Worm (Caenorhabditis elegans) whole organism, L3 larva: ENCODE measurements around the gene abu-1.

Experiments
- R02D3.7 ChIP-seq: fragments of 150-350 bp; optimal IDR thresholded peaks from 2 replicates; lab custom pipeline; 2014; ENCODE audit warnings: missing biosample characterization, missing genetic modification characterization
- aly-2 ChIP-seq: fragments of 150-350 bp; optimal IDR thresholded peaks from 2 replicates; lab custom pipeline; 2014; ENCODE audit warnings: missing biosample characterization, missing genetic modification characterization
- ama-1 ChIP-seq: fragments of 150-350 bp; optimal IDR thresholded peaks from 2 replicates; lab custom pipeline; 2018
- ceh-16 ChIP-seq: sonication (generic microtip); optimal IDR thresholded peaks from 2 replicates; lab custom pipeline; 2017; ENCODE audit warnings: missing biosample characterization, missing genetic modification characterization
- ceh-28 ChIP-seq: fragments of 150-350 bp; optimal IDR thresholded peaks from 2 replicates; lab custom pipeline; 2014; ENCODE audit warnings: missing biosample characterization, missing genetic modification reagents, missing genetic modification characterization
- ceh-9 ChIP-seq: sonication (generic microtip); optimal IDR thresholded peaks from 2 replicates; lab custom pipeline; 2018; ENCODE audit warnings: missing biosample characterization, missing genetic modification characterization
- daf-12 ChIP-seq: fragments of 150-350 bp; optimal IDR thresholded peaks from 2 replicates; lab custom pipeline; 2014; ENCODE audit warnings: missing biosample characterization, missing genetic modification reagents, missing genetic modification characterization
- egl-27 ChIP-seq: sonication (generic microtip); optimal IDR thresholded peaks from 4 replicates; lab custom pipeline; 2017; ENCODE audit warnings: missing biosample characterization, missing genetic modification reagents, missing genetic modification characterization
- egl-5 ChIP-seq: fragments of 150-350 bp; optimal IDR thresholded peaks from 2 replicates; lab custom pipeline; 2017; ENCODE audit warnings: missing biosample characterization, missing genetic modification reagents, missing genetic modification characterization, inconsistent platforms
- elt-1 ChIP-seq: fragments of 150-350 bp; optimal IDR thresholded peaks from 2 replicates; lab custom pipeline; 2014; ENCODE audit warnings: missing biosample characterization, missing genetic modification characterization
- elt-2 ChIP-seq: sonication (generic microtip); optimal IDR thresholded peaks from 2 replicates; lab custom pipeline; 2016; ENCODE audit warnings: missing genetic modification reagents, mild to moderate bottlenecking, missing genetic modification characterization, missing compliant biosample characterization
- elt-3 ChIP-seq, 3 experiments: fragments of 150-350 bp in 1 of 3; sonication (generic microtip) in 2 of 3; optimal IDR thresholded peaks; 2 replicates in 2 of 3; 4 replicates in 1 of 3; lab custom pipeline; 2014 to 2017; ENCODE audit warnings: missing biosample characterization in 3 of 3, missing genetic modification characterization in 3 of 3
- eor-1 ChIP-seq, 2 experiments: fragments of 150-350 bp; optimal IDR thresholded peaks; 2 replicates each; lab custom pipeline; 2014 to 2018; ENCODE audit warnings: missing biosample characterization in 2 of 2, missing genetic modification characterization in 2 of 2
- fkh-10 ChIP-seq: sonication (generic microtip); optimal IDR thresholded peaks from 2 replicates; lab custom pipeline; 2017; ENCODE audit warnings: missing biosample characterization, missing genetic modification reagents, missing genetic modification characterization
- fkh-2 ChIP-seq: fragments of 150-350 bp; optimal IDR thresholded peaks from 2 replicates; lab custom pipeline; 2014; ENCODE audit warnings: missing biosample characterization, missing genetic modification reagents, missing genetic modification characterization
- hmg-11 ChIP-seq: sonication (generic microtip); optimal IDR thresholded peaks from 2 replicates; lab custom pipeline; 2016; ENCODE audit warnings: missing genetic modification characterization, missing compliant biosample characterization
- jun-1 ChIP-seq: fragments of 150-350 bp; optimal IDR thresholded peaks from 2 replicates; lab custom pipeline; 2014; ENCODE audit warnings: missing biosample characterization, missing genetic modification reagents, missing genetic modification characterization
- lin-15B ChIP-seq: fragments of 150-350 bp; optimal IDR thresholded peaks from 2 replicates; lab custom pipeline; 2014; ENCODE audit warnings: missing biosample characterization, missing genetic modification characterization
- lin-39 ChIP-seq: fragments of 150-350 bp; optimal IDR thresholded peaks from 2 replicates; lab custom pipeline; 2018; ENCODE audit warnings: missing biosample characterization, missing genetic modification reagents, missing genetic modification characterization
- lsy-12 ChIP-seq: sonication (generic microtip); optimal IDR thresholded peaks from 2 replicates; lab custom pipeline; 2016; ENCODE audit warnings: mild to moderate bottlenecking, missing genetic modification characterization, missing compliant biosample characterization
- mdl-1 ChIP-seq: fragments of 150-350 bp; optimal IDR thresholded peaks from 2 replicates; lab custom pipeline; 2014; ENCODE audit warnings: missing biosample characterization, missing genetic modification characterization
- mml-1 ChIP-seq: fragments of 150-350 bp; sonication (generic microtip); optimal IDR thresholded peaks from 3 replicates; lab custom pipeline; 2014; ENCODE audit warnings: missing biosample characterization, missing genetic modification characterization
- nfya-1 ChIP-seq: sonication (generic microtip); optimal IDR thresholded peaks from 2 replicates; lab custom pipeline; 2017; ENCODE audit warnings: missing genetic modification characterization, mild to moderate bottlenecking, missing compliant biosample characterization, antibody characterized with exemption, moderate library complexity; ENCODE audit not compliant: insufficient read depth
- nhr-11 ChIP-seq: fragments of 150-350 bp; optimal IDR thresholded peaks from 2 replicates; lab custom pipeline; 2014; ENCODE audit warnings: missing biosample characterization, missing genetic modification characterization
- nhr-12 ChIP-seq: fragments of 150-350 bp; optimal IDR thresholded peaks from 2 replicates; lab custom pipeline; 2014; ENCODE audit warnings: missing biosample characterization, missing genetic modification characterization
- nhr-23 ChIP-seq: fragments of 150-350 bp; optimal IDR thresholded peaks from 2 replicates; lab custom pipeline; 2014; ENCODE audit warnings: missing biosample characterization, missing genetic modification reagents, missing genetic modification characterization
- nhr-237 ChIP-seq: fragments of 150-350 bp; optimal IDR thresholded peaks from 2 replicates; lab custom pipeline; 2014; ENCODE audit warnings: missing biosample characterization, missing genetic modification characterization
- nhr-25 ChIP-seq: sonication (generic microtip); optimal IDR thresholded peaks from 2 replicates; lab custom pipeline; 2017; ENCODE audit warnings: missing biosample characterization, missing genetic modification characterization
- nhr-28 ChIP-seq: fragments of 150-350 bp; optimal IDR thresholded peaks from 2 replicates; lab custom pipeline; 2014; ENCODE audit warnings: missing biosample characterization, missing genetic modification characterization
- nhr-43 ChIP-seq: sonication (generic microtip); optimal IDR thresholded peaks from 2 replicates; lab custom pipeline; 2016; ENCODE audit warnings: mild to moderate bottlenecking, missing genetic modification characterization, missing compliant biosample characterization; ENCODE audit not compliant: poor library complexity, severe bottlenecking
- nhr-76 ChIP-seq: fragments of 150-350 bp; sonication (generic microtip); optimal IDR thresholded peaks from 5 replicates; lab custom pipeline; 2014; ENCODE audit warnings: missing biosample characterization, missing genetic modification characterization
- nhr-77 ChIP-seq: fragments of 150-350 bp; optimal IDR thresholded peaks from 2 replicates; lab custom pipeline; 2014; ENCODE audit warnings: missing biosample characterization, missing genetic modification characterization
- pha-4 ChIP-seq: fragments of 150-350 bp; optimal IDR thresholded peaks from 2 replicates; lab custom pipeline; 2014; ENCODE audit warnings: missing biosample characterization, missing genetic modification reagents, missing genetic modification characterization
- pqm-1 ChIP-seq: fragments of 150-350 bp; optimal IDR thresholded peaks from 2 replicates; lab custom pipeline; 2017; ENCODE audit warnings: missing biosample characterization, missing genetic modification characterization, inconsistent platforms
- sea-2 ChIP-seq: fragments of 150-350 bp; sonication (generic microtip); optimal IDR thresholded peaks from 4 replicates; lab custom pipeline; 2014; ENCODE audit warnings: missing biosample characterization, missing genetic modification reagents, missing genetic modification characterization
- skn-1 ChIP-seq: fragments of 150-350 bp; optimal IDR thresholded peaks from 2 replicates; lab custom pipeline; 2014; ENCODE audit warnings: missing biosample characterization, missing genetic modification characterization
- snpc-4 ChIP-seq: fragments of 150-350 bp; optimal IDR thresholded peaks from 2 replicates; lab custom pipeline; 2014; ENCODE audit warnings: missing biosample characterization, missing genetic modification characterization
- tbx-2 ChIP-seq: sonication (generic microtip); optimal IDR thresholded peaks from 2 replicates; lab custom pipeline; 2016; ENCODE audit warnings: mild to moderate bottlenecking, missing genetic modification characterization, missing compliant biosample characterization
- unc-39 ChIP-seq: sonication (generic microtip); optimal IDR thresholded peaks from 4 replicates; lab custom pipeline; 2017; ENCODE audit warnings: missing biosample characterization, missing genetic modification characterization
- unc-62 ChIP-seq: fragments of 150-350 bp; sonication (generic microtip); optimal IDR thresholded peaks from 4 replicates; lab custom pipeline; 2014; ENCODE audit warnings: missing biosample characterization, missing genetic modification reagents, missing genetic modification characterization
- zag-1 ChIP-seq: fragments of 150-350 bp; optimal IDR thresholded peaks from 2 replicates; lab custom pipeline; 2014; ENCODE audit warnings: missing biosample characterization, missing genetic modification characterization
- ztf-11 ChIP-seq: fragments of 150-350 bp; optimal IDR thresholded peaks from 2 replicates; lab custom pipeline; 2014; ENCODE audit warnings: missing biosample characterization, missing genetic modification characterization
- ztf-4 ChIP-seq: fragments of 150-350 bp; optimal IDR thresholded peaks from 2 replicates; lab custom pipeline; 2014; ENCODE audit warnings: missing biosample characterization, missing genetic modification characterization

Gene abu-1

DNA sequence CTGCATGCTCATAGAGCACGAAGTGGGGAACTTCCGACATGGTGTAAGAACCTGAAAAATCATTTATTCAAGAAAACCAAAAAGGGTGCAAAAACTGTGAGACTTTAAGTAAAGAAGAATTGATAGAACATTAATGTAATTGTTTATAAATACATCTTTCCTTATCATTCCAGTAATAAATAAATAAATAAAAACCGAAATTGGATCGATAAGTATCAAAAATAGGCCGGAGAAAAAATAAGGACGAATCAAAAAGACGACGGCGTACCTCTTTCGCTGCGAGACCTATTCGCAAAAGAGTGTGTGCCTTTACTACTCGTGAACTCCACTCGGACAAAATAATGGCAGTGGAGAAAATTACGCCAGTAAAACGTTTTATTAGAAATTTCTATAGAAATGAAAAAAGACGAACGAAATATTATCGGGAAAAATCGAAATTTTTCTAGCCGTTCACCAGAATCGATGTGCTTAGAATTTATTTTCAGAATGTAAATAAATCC lies 28.6 kb downstream of the abu-1 start, which contains the start of gene nol-56:
Gene nol-56, minus strand, starts transcription at position 51 of the 500 bp plus-strand sequence.
- no peak for TF ChIP-seq elt-3 (tag; optimal IDR thresholded peaks at IDR 0.05; lab: Kevin White, UChicago)
- TF ChIP-seq ztf-11: no peak
- peak; percentile 93 for TF ChIP-seq lin-15B (tag; lab: Kevin White, UChicago)
- no peak for TF ChIP-seq daf-12 (tag; lab: Kevin White, UChicago)
- TF ChIP-seq ztf-4 (tag; lab: Kevin White, UChicago): peak; percentile 5
- no peak for TF ChIP-seq zag-1 (tag; lab: Kevin White, UChicago)
- peak; percentile 37 for TF ChIP-seq ama-1 (lab: Kevin White, UChicago)
- TF ChIP-seq fkh-10: peak; percentile 43
- peak; percentile 66 for TF ChIP-seq lsy-12 (tag; lab: Kevin White, UChicago)
- TF ChIP-seq eor-1 (tag; optimal IDR thresholded peaks at IDR 0.05; lab: Kevin White, UChicago): no peak
- TF ChIP-seq pqm-1: peak; percentile 34
- peak; percentile 70 for TF ChIP-seq nhr-25 (tag; lab: Kevin White, UChicago)
- no peak for TF ChIP-seq unc-39
- TF ChIP-seq nhr-77 (tag; lab: Kevin White, UChicago): no peak
- peak; percentile 16 for TF ChIP-seq jun-1 (tag; lab: Kevin White, UChicago)
- TF ChIP-seq nfya-1 (tag; lab: Kevin White, UChicago): peak; percentile 90
- peak; percentile 80 for TF ChIP-seq hmg-11 (tag; lab: Kevin White, UChicago)
- peak; percentile 86 for TF ChIP-seq lin-39 (tag; lab: Kevin White, UChicago)
- no peak for TF ChIP-seq nhr-11
- peak; percentile 14 for TF ChIP-seq skn-1 (tag; lab: Kevin White, UChicago)
- no peak for TF ChIP-seq aly-2 (tag; lab: Kevin White, UChicago)
- no peak for TF ChIP-seq ceh-9 (tag; lab: Kevin White, UChicago)
- no peak for TF ChIP-seq ceh-16 (tag; lab: Kevin White, UChicago)
- no peak for TF ChIP-seq nhr-12 (tag; lab: Kevin White, UChicago)
- TF ChIP-seq pha-4: peak; percentile 93
- no peak for TF ChIP-seq tbx-2 (tag; lab: Kevin White, UChicago)
- peak; percentile 4 for TF ChIP-seq R02D3.7
- TF ChIP-seq elt-1 (tag; lab: Kevin White, UChicago): no peak
- TF ChIP-seq ceh-28 (tag; lab: Kevin White, UChicago): peak; percentile 61
- peak; percentile 93 for TF ChIP-seq nhr-23 (tag; lab: Kevin White, UChicago)
- TF ChIP-seq egl-27 (tag; lab: Kevin White, UChicago): no peak
- no peak for TF ChIP-seq nhr-76 (tag; lab: Kevin White, UChicago)
- TF ChIP-seq nhr-28 (tag; lab: Kevin White, UChicago): no peak
- peak; percentile 81 for TF ChIP-seq egl-5 (tag; lab: Kevin White, UChicago)
- peak; percentile 80 for TF ChIP-seq snpc-4
- TF ChIP-seq nhr-43 (tag; lab: Kevin White, UChicago): peak; percentile 77
- TF ChIP-seq fkh-2 (tag; lab: Kevin White, UChicago): no peak
- no peak for TF ChIP-seq unc-62 (GFP tag; lab: Kevin White, UChicago)
- TF ChIP-seq elt-2: peak; percentile 58
- TF ChIP-seq mml-1 (tag; lab: Kevin White, UChicago): no peak
- no peak for TF ChIP-seq sea-2 (GFP tag; lab: Kevin White, UChicago)
- no peak for TF ChIP-seq nhr-237

DNA sequence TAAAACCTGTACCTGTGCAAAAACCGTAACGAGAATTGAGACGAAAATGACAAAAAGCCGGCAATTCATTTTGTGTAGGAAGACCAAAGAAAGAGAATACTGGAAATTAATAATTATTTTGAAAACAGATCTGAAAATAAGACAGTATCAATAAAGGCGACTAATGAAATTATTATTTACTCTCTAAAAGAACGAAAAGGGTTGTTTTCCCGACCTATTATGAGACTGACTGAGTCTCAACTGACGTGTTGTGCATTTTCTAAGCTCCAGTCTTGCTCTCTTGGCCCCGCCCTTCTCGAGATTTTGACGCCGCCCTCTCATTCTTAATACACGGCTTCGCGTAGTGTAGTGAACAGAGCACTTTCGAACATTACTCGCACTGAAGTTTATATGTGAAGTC lies 31.6 kb downstream of the abu-1 start, which contains the start of gene K07C5.9:
Gene K07C5.9, minus strand, starts transcription at position 101 of the 400 bp plus-strand sequence.
- TF ChIP-seq nhr-76 (tag; lab: Kevin White, UChicago) (no peak), mdl-1 (tag; lab: Kevin White, UChicago) (no peak), ztf-11 (no peak), elt-2 (no peak), nhr-11 (no peak), ceh-28 (tag; lab: Kevin White, UChicago) (no peak)
